Worm (Caenorhabditis elegans) whole organism, mixed stage, embryonic: Measurements from ENCODE around the gene K09D9.3.

Experiments used
- elt-3 ChIP-seq: fragments of 150-350 bp; optimal IDR thresholded peaks from 2 replicates; lab custom pipeline; 2014; ENCODE audit warnings: missing biosample characterization, missing genetic modification characterization
- nhr-28 ChIP-seq: fragments of 150-350 bp; optimal IDR thresholded peaks from 2 replicates; lab custom pipeline; 2014; ENCODE audit warnings: missing biosample characterization, missing genetic modification characterization
- snpc-4 ChIP-seq: fragments of 150-350 bp; optimal IDR thresholded peaks from 2 replicates; lab custom pipeline; 2014; ENCODE audit warnings: missing biosample characterization, missing genetic modification characterization
- unc-39 ChIP-seq: fragments of 150-350 bp; optimal IDR thresholded peaks from 2 replicates; lab custom pipeline; 2014; ENCODE audit warnings: missing biosample characterization, missing genetic modification characterization
- unc-62 ChIP-seq: fragments of 150-350 bp; optimal IDR thresholded peaks from 2 replicates; lab custom pipeline; 2014; ENCODE audit warnings: missing biosample characterization, missing genetic modification reagents, missing genetic modification characterization

- no peak for TF ChIP-seq nhr-28 (tag; lab: Kevin White, UChicago)
- no peak for TF ChIP-seq snpc-4 (tag; lab: Kevin White, UChicago)
- TF ChIP-seq elt-3 (tag; lab: Kevin White, UChicago): no peak
- TF ChIP-seq unc-39 (tag; lab: Kevin White, UChicago): no peak
- TF ChIP-seq unc-62 (GFP tag; lab: Kevin White, UChicago): no peak
These were observed 22.7 kb downstream of the K09D9.3 start, which contains the start of the genes C49G7.10 and irg-2 for ce11 chrV:4041853-4042424.
